Fruit fly (Drosophila melanogaster): Measurements from ENCODE around the gene Rhau.

DNA sequence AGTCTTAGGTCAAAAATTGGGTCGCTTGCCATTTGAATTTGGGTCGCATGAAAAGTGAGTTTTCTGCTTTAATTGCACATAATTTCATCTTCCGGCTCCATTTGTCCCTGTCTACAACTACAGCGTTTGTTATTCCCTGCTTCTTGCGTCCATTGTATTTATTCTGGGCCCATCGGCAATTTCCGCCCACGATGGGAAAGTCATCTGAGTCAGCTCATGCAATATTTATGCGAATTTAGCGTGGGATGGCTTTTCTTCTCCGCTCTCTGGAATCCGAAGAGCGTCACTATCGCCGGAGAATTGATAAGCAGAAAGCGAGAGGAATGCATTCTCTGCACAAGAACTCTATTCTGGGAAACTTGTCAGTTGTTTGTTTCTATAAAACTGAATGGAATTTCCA lies 34.7 kb upstream of the Rhau start:
- TF ChIP-seq h (optimal IDR thresholded peaks at IDR 0.05) (no peak), psq (optimal IDR thresholded peaks at IDR 0.05) (no peak), Sin3A (optimal IDR thresholded peaks at IDR 0.05) (no peak), Myc (optimal IDR thresholded peaks at IDR 0.05) (no peak), insv (optimal IDR thresholded peaks at IDR 0.05) (no peak)
